Fruit fly (Drosophila melanogaster): ENCODE measurements around the gene Cyp28d2.

The Cyp28d2 gene

DNA sequence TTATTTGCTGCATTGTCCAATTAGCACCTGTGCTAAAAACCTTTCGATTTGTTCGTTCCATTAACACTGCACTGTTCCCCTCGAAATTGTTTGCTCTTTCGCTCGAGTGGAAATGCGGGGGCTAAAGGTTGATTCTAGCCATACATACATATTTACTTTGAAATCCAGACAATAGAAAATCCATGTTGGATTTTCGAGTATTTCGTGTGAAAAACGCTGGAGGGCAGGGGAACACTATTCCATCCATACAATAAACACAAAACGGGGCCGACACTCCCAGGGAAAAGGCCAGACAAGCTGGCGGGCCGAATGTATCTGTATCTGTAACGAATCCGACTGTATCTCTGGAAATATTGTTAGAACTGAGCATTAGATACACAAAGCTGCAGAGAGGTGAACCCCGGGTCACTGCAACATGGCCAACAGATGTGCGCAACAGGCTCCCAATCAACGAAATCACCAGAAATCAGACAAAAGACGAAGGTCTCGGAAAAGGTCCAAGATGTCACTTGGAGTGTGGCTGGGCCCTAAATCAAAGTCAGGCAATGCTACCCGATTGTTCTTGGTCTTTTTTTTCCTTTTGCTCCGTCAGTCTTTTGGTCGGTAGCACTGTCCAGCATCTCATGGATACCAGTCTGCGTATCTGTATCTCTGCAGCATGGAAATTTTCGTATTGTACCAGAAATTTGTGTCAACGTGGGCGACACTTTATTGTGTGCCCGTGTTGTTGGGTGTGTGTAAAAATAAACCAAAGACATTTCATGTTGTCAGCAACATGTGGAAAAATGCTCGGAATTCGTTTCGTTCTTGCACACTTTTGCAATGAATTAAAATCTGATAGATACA lies 32.6 kb downstream of the Cyp28d2 start:
- TF ChIP-seq CG17801 (GFP tag; optimal IDR thresholded peaks at IDR 0.05; ENCODE audit: partially characterized antibody), result no peak

DNA sequence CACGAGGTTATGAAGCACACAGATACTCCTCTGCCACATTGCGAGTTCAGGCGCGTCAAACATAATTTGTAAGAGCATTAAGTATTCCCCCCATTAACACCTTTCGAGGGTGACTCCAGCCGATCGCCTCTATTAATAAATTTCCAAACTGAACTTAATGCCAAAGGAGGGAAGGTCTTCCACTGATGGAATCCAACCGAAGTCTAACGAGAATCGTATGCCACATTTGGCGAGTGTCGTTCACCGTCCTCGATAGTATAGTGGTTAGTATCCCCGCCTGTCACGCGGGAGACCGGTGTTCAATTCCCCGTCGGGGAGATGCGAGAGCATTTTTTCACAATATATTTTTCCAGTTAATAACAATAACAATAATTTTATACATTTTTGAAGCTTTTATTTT lies 33.5 kb downstream of the Cyp28d2 start:
- TF ChIP-seq CG17801 (GFP tag; optimal IDR thresholded peaks at IDR 0.05; ENCODE audit: partially characterized antibody), result no peak

DNA sequence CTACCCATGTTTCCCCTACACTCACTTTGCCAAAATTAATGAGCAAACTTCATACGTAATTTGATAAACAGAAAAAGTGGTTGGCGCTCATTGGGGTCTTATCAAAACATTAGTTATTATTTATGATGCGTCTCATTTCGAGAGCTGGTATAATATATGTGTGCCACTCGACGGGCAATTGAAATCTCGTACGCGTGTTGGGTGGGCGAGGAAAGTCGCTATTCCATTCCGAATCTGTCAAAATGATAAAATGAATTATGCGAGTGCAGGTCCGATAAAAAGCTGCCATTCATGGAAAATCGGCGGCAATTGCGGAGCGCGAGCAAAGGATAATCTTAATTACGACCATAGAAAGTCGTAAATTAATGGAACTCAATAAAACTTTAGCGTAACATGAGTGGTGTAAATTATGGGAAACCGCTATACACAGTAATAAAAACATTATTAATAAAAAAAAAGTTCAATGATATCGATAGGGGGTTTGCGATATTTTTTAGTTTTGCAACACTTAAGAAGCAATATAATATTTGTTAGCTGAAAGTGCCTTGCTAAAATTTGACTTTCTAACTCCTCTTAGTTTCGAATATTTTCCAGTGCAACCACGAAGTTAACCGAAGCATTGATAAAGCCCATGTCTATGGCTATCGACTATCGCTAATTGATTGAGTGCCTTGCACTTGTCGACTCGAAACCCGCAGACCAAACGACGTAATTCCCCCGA lies 35.3 kb downstream of the Cyp28d2 start:
- no peak for TF ChIP-seq CG17801 (GFP tag; optimal IDR thresholded peaks at IDR 0.05; ENCODE audit: partially characterized antibody)

DNA sequence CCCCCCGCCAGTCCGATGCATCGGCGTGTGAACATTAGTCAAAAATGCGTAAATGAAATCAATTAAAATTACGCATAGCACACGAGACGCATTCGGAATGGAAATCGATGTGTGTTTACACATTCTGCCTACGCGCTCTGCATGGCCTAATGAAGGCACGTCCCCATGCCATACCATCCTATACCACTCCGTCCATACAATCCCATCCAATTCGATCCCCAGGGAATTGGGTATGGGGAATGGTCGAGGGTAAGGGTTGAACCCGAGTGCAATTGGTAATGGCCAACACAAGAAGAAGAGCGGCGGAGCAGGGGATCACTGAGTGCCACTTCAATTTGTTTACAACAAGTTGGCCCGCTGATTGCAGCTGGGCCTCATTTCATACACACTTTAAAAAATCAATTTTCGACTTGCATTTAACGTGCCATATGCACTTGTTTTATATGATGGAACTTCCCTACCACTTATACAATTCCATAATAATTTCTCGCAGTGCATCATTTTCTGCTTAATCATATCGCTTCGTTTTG lies 38.4 kb downstream of the Cyp28d2 start:
- no peak for TF ChIP-seq CG17801 (GFP tag; optimal IDR thresholded peaks at IDR 0.05; ENCODE audit: partially characterized antibody)

DNA sequence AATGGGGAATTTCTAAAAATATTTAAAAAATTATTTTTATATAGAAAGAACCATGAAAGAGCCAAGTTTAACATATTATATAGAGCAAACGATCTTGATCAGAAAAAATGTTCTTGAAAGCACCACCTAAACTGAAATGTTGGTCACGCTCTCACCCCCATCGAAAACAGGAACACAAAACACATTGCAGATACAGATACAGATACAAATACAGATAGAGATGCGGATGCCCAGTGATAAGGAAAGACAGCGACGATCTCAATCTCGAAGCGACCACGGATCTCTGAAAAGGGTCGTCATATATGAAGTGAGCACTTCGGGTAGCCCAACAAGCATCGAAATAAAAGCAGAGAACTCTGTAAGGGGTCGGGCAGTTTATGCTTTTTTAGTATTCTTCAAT lies 40.3 kb downstream of the Cyp28d2 start:
- TF ChIP-seq CG17801 (GFP tag; optimal IDR thresholded peaks at IDR 0.05; ENCODE audit: partially characterized antibody), result no peak

DNA sequence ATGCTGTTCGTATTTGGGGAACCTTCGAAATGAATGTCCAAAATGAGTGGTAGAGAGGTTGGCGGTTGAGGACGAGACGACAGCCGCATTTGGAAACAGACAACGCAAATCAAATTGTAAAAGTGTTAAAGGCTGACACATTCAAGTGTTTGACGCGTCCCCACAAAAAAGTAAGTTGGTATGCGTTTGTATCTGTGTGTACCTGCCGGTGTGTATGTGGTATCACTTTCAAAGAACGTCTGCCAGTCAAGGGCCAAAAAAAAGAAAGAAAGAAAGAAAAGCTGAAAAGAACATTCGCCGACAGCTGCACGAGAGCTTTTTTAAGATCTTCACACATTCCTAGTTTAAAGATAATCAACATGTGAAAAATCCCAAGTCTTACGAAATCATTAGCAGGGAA lies 40.7 kb downstream of the Cyp28d2 start:
- no peak for TF ChIP-seq CG17801 (GFP tag; optimal IDR thresholded peaks at IDR 0.05; ENCODE audit: partially characterized antibody)

DNA sequence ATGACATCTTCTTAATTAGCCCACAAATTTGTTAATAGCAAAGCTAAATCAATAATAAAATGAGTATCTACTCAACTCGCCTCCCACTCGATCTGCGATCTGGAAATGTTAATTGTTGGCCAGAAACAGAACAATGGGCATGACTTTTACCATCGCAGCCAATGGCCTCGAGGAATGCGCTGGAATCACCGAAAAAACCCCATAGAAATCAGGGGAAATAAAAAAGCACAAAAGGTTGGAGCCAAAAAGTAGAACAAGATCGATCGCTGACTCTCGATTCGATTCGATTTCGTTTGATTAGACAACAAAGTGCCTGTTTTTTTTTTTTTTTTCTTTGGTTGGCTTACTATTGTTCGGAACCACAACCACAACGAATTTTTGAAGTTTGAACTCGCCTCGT lies 41.5 kb downstream of the Cyp28d2 start:
- no peak for TF ChIP-seq CG17801 (GFP tag; optimal IDR thresholded peaks at IDR 0.05; ENCODE audit: partially characterized antibody)

DNA sequence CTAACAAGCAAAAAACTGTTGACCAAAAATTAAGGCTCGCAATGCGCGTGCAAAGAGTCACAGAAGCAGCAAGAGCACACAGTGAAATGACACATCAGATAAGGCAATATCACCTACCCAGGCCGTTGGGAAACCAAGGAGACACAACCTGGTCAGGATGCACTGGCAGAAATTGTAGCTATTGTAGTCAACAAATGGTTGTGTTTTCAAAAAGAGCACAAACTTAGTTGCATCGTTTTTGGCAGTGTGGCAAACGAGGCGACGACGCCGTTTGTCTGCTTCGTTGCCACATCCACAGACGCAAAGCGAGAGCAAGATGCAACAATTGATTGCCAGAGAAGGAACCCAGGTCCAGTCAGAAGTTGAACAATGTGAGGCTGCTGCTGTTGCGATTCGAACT lies 42.7 kb downstream of the Cyp28d2 start:
- no peak for TF ChIP-seq CG17801 (GFP tag; optimal IDR thresholded peaks at IDR 0.05; ENCODE audit: partially characterized antibody)

DNA sequence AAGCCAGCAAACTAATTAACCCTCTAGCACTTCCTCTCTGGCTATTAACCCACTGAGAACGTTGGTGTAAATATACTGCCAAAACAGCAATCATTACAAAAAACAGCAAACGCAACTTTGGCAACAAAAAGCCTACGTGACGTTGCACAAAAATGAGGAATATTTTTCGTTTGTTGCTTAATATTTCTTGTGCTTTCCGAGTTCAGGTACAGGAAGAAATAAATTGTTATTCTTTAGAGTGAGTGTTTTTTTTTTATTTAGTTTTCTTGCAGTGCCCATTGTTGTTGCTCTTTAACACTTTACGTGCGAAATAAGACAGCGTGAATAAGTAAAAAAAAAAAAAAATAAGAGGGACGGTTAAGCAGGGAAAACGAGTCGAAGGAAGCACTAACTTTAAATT lies 44.1 kb downstream of the Cyp28d2 start:
- TF ChIP-seq CG17801 (GFP tag; optimal IDR thresholded peaks at IDR 0.05; ENCODE audit: partially characterized antibody), result no peak

DNA sequence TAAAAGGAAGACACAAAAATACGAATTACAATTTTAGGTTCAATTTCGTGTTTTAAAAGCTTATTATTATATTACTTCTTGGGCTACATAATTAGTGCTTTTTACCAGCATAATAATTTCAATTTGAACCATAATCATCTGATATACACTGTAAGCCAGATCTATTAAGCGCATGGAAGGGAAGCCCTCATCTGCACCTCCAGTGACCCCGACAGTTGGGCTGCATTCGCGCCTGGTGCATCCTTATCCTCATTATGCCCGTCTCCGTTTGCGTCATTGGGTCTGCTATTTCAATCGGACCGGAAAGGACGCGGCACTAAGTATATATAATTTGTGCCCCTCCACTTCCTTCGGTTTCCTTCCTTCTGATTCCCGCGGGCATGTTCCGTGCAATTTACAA lies 44.7 kb downstream of the Cyp28d2 start:
- no peak for TF ChIP-seq CG17801 (GFP tag; optimal IDR thresholded peaks at IDR 0.05; ENCODE audit: partially characterized antibody)

DNA sequence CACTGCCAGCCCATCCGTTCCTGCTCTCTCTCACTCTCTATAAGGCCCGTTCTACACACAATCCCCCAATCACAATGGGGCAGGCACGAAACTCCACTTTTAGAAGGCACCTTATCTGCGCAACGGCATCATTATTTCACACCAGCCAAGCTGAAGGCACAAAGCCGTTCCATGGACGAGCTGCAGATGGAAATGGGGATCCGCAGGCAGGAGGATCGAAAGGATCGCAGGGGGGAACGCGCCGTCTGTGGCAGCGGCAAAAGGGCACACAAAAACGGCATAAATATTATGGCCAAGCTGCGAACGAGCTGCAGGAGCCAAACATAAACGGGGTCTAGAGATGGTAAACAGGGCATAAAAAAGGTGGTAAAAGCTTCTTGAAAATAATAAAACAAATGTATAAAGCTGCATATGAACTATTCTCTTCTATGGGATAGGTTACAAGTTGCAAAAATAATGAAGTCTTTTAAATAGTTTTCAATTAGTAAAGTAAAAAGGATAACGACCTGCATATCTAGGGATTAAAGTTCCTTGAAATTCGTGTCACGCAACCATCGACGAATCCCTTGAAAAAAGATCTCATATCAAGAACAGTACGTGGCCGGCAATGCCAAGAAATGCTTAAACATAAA lies 45.4 kb downstream of the Cyp28d2 start:
- TF ChIP-seq CG17801 (GFP tag; optimal IDR thresholded peaks at IDR 0.05; ENCODE audit: partially characterized antibody), result no peak

DNA sequence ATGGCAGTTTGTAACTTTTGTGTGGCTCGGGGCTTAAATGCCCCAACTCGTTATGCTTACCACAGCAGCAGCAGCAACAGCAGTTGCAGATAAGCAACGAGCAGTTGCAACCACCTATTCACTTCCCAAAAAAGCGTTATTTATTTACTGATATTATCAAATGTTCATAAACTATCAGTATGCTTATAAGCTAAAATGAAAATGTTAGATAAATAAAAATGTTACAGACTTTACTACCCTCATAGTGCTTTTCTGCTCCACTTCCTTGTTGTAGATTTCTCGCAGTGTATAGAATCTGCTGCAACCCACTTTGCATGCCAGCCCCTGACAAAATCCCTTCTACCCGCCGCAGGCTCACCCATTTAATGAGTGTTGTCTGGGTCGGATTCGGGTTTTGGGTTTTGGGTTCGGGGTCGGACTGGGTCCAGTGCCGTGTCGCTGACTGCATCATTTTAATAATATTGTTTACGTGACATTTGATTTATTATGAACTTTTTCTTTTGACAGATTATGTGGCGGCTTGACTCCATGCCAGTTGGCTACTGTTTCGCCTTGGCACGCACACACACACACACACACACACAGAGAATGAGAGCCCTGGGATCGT lies 47.1 kb downstream of the Cyp28d2 start:
- no peak for TF ChIP-seq CG17801 (GFP tag; optimal IDR thresholded peaks at IDR 0.05; ENCODE audit: partially characterized antibody)

DNA sequence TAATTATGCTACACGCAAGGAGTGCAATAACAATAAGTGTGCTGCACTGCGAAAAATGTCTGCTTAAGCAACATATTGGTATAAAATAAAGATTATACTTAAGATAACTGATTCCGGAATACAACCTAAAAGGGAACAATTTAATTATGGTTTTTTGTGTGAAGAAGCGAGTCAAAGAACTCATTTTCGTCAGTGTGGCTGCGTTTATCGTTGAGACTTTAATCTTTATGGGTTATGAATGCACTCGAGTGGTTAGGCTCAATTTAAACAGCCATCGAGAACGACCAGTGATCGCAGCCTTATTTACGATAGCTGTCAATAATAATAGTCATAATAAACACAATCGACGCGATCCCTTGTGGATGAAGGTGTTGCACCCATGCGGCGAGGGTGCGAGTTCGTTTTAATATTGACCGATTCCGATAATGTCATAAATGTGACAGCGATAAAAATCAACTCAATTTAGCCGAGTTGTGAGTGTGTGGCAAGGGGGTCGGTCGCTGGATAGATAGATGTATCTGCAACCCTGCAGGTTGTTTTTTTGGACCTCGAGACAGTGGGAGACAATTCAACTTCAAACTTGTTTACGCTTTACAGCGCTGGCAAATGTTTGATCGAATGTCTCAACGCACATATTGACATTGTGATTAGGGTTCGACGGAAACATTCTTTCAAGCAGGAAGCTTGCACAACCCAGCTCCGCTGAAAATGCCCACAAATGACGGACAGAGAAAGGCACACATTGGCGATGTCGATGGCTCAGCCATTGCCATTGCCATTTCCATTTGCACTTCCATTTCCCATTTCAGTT lies 49.2 kb downstream of the Cyp28d2 start:
- TF ChIP-seq CG17801 (GFP tag; optimal IDR thresholded peaks at IDR 0.05; ENCODE audit: partially characterized antibody), result no peak

All from ovary, adult (tissue).